Fruit fly (Drosophila melanogaster) whole organism, adult: ENCODE data around the gene Tim23.

Experiments
- CG12768 ChIP-seq: fragments of 200-800 bp; sonication (Bioruptor generic); optimal IDR thresholded peaks from 2 replicates; lab custom pipeline; 2017; ENCODE audit warnings: missing biosample characterization, missing genetic modification characterization, mild to moderate bottlenecking, moderate library complexity, missing genetic modification reagents
- CG5204 ChIP-seq: fragments of 200-800 bp; sonication (Bioruptor generic); optimal IDR thresholded peaks from 2 replicates; lab custom pipeline; 2016; ENCODE audit warnings: missing biosample characterization, missing genetic modification characterization
- CG7045 ChIP-seq: fragments of 200-800 bp; sonication (Bioruptor generic); optimal IDR thresholded peaks from 2 replicates; lab custom pipeline; 2017; ENCODE audit warnings: missing biosample characterization, mild to moderate bottlenecking, missing genetic modification characterization
- CG7101 ChIP-seq: fragments of 200-800 bp; sonication (Bioruptor generic); optimal IDR thresholded peaks from 2 replicates; lab custom pipeline; 2018; ENCODE audit warnings: missing biosample characterization, mild to moderate bottlenecking, missing genetic modification characterization, moderate library complexity
- Crg-1 ChIP-seq: fragments of 200-800 bp; sonication (Bioruptor generic); optimal IDR thresholded peaks from 2 replicates; lab custom pipeline; 2016; ENCODE audit warnings: missing biosample characterization, missing genetic modification characterization
- cic ChIP-seq: fragments of 200-800 bp; sonication (Bioruptor generic); optimal IDR thresholded peaks from 2 replicates; lab custom pipeline; 2017; ENCODE audit warnings: missing biosample characterization, mild to moderate bottlenecking, missing genetic modification characterization, moderate library complexity
- cnc ChIP-seq, 2 experiments: fragments of >200 bp; optimal IDR thresholded peaks; 2 replicates each; lab custom pipeline; 2017
- kay ChIP-seq: fragments of 200-800 bp; sonication (Bioruptor generic); peaks from one replicate; lab custom pipeline; 2016; ENCODE audit warnings: missing biosample characterization, missing genetic modification characterization, borderline replicate concordance
- ovo ChIP-seq: fragments of 200-800 bp; sonication (Bioruptor generic); optimal IDR thresholded peaks from 2 replicates; lab custom pipeline; 2016; ENCODE audit warnings: missing biosample characterization, missing genetic modification characterization
- pad ChIP-seq: fragments of 200-800 bp; sonication (Bioruptor generic); optimal IDR thresholded peaks from 3 replicates; lab custom pipeline; 2017; ENCODE audit warnings: missing biosample characterization, missing genetic modification characterization, mild to moderate bottlenecking, moderate library complexity, missing genetic modification reagents
- tj ChIP-seq: fragments of 200-800 bp; sonication (Bioruptor generic); optimal IDR thresholded peaks from 3 replicates; lab custom pipeline; 2017; ENCODE audit warnings: missing biosample characterization, mild to moderate bottlenecking, missing genetic modification characterization, moderate library complexity

- TF ChIP-seq CG7045 (GFP tag; lab: Kevin White, UChicago): no peak
- TF ChIP-seq ovo (GFP tag; lab: Kevin White, UChicago): no peak
- TF ChIP-seq CG7101: no peak
- TF ChIP-seq tj (GFP tag; lab: Kevin White, UChicago): no peak
- no peak for TF ChIP-seq Crg-1
- no peak for TF ChIP-seq cic (GFP tag; lab: Kevin White, UChicago)
- no peak for TF ChIP-seq CG5204 (GFP tag; lab: Kevin White, UChicago)
- TF ChIP-seq CG12768: no peak
- TF ChIP-seq kay (GFP tag; lab: Kevin White, UChicago): no peak
- no peak for TF ChIP-seq pad (GFP tag; lab: Kevin White, UChicago)
- TF ChIP-seq cnc (optimal IDR thresholded peaks at IDR 0.05; lab: Kevin White, UChicago): no peak
Measured at dm6 chr2L:23315029-23315428, 1.7 kb upstream of the Tim23 start.
